Fruit fly (Drosophila melanogaster) whole organism, embryonic: ENCODE data around the gene gNacalpha.
A peak's percentile ranks its signal among the peaks of the same experiment; 100 is the strongest.

Experiments
- Adf1 ChIP-seq: fragments of 200-800 bp; sonication (Bioruptor generic); IDR thresholded peaks from 2 replicates; pipeline ENCODE4 v1.3.6; 2022; ENCODE audit warnings: missing biosample characterization, missing genetic modification characterization
- Asciz ChIP-seq: fragments of 200-800 bp; sonication (Bioruptor generic); optimal IDR thresholded peaks from 2 replicates; lab custom pipeline; 2017; ENCODE audit warnings: missing biosample characterization, mild to moderate bottlenecking, missing genetic modification characterization, missing genetic modification reagents
- Atf-2 ChIP-seq: fragments of 200-800 bp; sonication (Bioruptor generic); optimal IDR thresholded peaks from 2 replicates; lab custom pipeline; 2016; ENCODE audit warnings: missing biosample characterization, missing genetic modification characterization
- Bgb ChIP-seq: fragments of 200-800 bp; sonication (Bioruptor generic); IDR thresholded peaks from 2 replicates; pipeline ENCODE4 v1.3.6; 2022; ENCODE audit warnings: missing biosample characterization, missing genetic modification characterization; ENCODE audit not compliant: partially characterized antibody
- CG10431 ChIP-seq: fragments of 200-800 bp; sonication (Bioruptor generic); optimal IDR thresholded peaks from 3 replicates; lab custom pipeline; 2018; ENCODE audit warnings: missing biosample characterization, mild to moderate bottlenecking, missing genetic modification characterization
- CG12659 ChIP-seq: fragments of 200-800 bp; sonication (Bioruptor generic); optimal IDR thresholded peaks from 3 replicates; lab custom pipeline; 2017; ENCODE audit warnings: mild to moderate bottlenecking, missing biosample characterization, missing genetic modification reagents, missing genetic modification characterization
- CG13287 ChIP-seq: fragments of 200-800 bp; sonication (Bioruptor generic); IDR thresholded peaks from 2 replicates; pipeline ENCODE4 v1.3.6; 2022; ENCODE audit warnings: missing biosample characterization, missing genetic modification characterization; ENCODE audit not compliant: partially characterized antibody
- CG14050 ChIP-seq: fragments of 200-800 bp; sonication (Bioruptor generic); IDR thresholded peaks from 3 replicates; pipeline ENCODE4 v1.3.6; 2022; ENCODE audit warnings: missing biosample characterization, missing genetic modification characterization
- CG15514 ChIP-seq: fragments of 200-800 bp; sonication (Bioruptor generic); optimal IDR thresholded peaks from 3 replicates; lab custom pipeline; 2017; ENCODE audit warnings: missing biosample characterization, missing genetic modification characterization, mild to moderate bottlenecking, moderate library complexity, missing genetic modification reagents
- CG1647 ChIP-seq: fragments of 200-800 bp; sonication (Bioruptor generic); optimal IDR thresholded peaks from 3 replicates; lab custom pipeline; 2016; ENCODE audit warnings: missing biosample characterization, missing genetic modification characterization
- CG16863 ChIP-seq: fragments of 200-800 bp; sonication (Bioruptor generic); optimal IDR thresholded peaks from 3 replicates; lab custom pipeline; 2016; ENCODE audit warnings: missing biosample characterization, missing genetic modification characterization
- CG17829 ChIP-seq: fragments of 200-800 bp; optimal IDR thresholded peaks from 2 replicates; lab custom pipeline; 2019; ENCODE audit warnings: missing biosample characterization, mild to moderate bottlenecking, missing genetic modification characterization, moderate library complexity
- CG2116 ChIP-seq: fragments of 200-800 bp; sonication (Bioruptor generic); optimal IDR thresholded peaks from 3 replicates; lab custom pipeline; 2018; ENCODE audit warnings: missing biosample characterization, mild to moderate bottlenecking, missing genetic modification characterization
- CG7963 ChIP-seq: fragments of 200-800 bp; sonication (Bioruptor generic); IDR thresholded peaks from 3 replicates; pipeline ENCODE4 v1.3.6; 2022; ENCODE audit warnings: missing biosample characterization, missing genetic modification characterization; ENCODE audit not compliant: partially characterized antibody
- CG8924 ChIP-seq: fragments of 200-800 bp; optimal IDR thresholded peaks from 3 replicates; lab custom pipeline; 2019; ENCODE audit warnings: missing biosample characterization, mild to moderate bottlenecking, missing genetic modification characterization, moderate library complexity
- CG8944 ChIP-seq: fragments of 200-800 bp; sonication (Bioruptor generic); optimal IDR thresholded peaks from 3 replicates; lab custom pipeline; 2016; ENCODE audit warnings: missing biosample characterization, missing genetic modification characterization
- CG9609 ChIP-seq: fragments of 200-800 bp; sonication (Bioruptor generic); optimal IDR thresholded peaks from 3 replicates; lab custom pipeline; 2016; ENCODE audit warnings: missing biosample characterization, missing genetic modification characterization
- CG9797 ChIP-seq: fragments of 200-800 bp; sonication (Bioruptor generic); optimal IDR thresholded peaks from 3 replicates; lab custom pipeline; 2018; ENCODE audit warnings: missing biosample characterization, mild to moderate bottlenecking, missing genetic modification characterization
- CG9817 ChIP-seq: fragments of 200-800 bp; sonication (Bioruptor generic); optimal IDR thresholded peaks from 2 replicates; lab custom pipeline; 2018; ENCODE audit warnings: missing biosample characterization, mild to moderate bottlenecking, missing genetic modification characterization, moderate library complexity
- Chrac-16 ChIP-seq: fragments of 200-800 bp; sonication (Bioruptor generic); optimal IDR thresholded peaks from 3 replicates; lab custom pipeline; 2016; ENCODE audit warnings: missing biosample characterization, missing genetic modification characterization
- Dad ChIP-seq: fragments of 200-800 bp; sonication (Bioruptor generic); optimal IDR thresholded peaks from 3 replicates; lab custom pipeline; 2016; ENCODE audit warnings: missing biosample characterization, missing genetic modification characterization
- ERR ChIP-seq: fragments of 200-800 bp; sonication (Bioruptor generic); optimal IDR thresholded peaks from 2 replicates; lab custom pipeline; 2016; ENCODE audit warnings: missing biosample characterization, missing genetic modification characterization
- H2.0 ChIP-seq: fragments of 200-800 bp; sonication (Bioruptor generic); IDR thresholded peaks from 2 replicates; pipeline ENCODE4 v1.3.6; 2022; ENCODE audit warnings: missing biosample characterization, missing genetic modification characterization
- MBD-R2 ChIP-seq: fragments of 200-800 bp; sonication (Bioruptor generic); IDR thresholded peaks from 2 replicates; pipeline ENCODE4 v1.3.6; 2022; ENCODE audit warnings: missing biosample characterization, missing genetic modification characterization
- NFAT ChIP-seq: fragments of 200-800 bp; sonication (Bioruptor generic); IDR thresholded peaks from 2 replicates; pipeline ENCODE4 v1.3.6; 2022; ENCODE audit warnings: missing biosample characterization, missing genetic modification characterization
- Scr ChIP-seq: fragments of 200-800 bp; sonication (Bioruptor generic); IDR thresholded peaks from 2 replicates; pipeline ENCODE4 v1.3.6; 2022; ENCODE audit warnings: missing biosample characterization, missing genetic modification characterization; ENCODE audit not compliant: partially characterized antibody
- Sry-β ChIP-seq: fragments of 200-800 bp; sonication (Bioruptor generic); optimal IDR thresholded peaks from 2 replicates; lab custom pipeline; 2018; ENCODE audit warnings: missing biosample characterization, mild to moderate bottlenecking, missing genetic modification characterization, moderate library complexity
- Ssrp ChIP-seq: fragments of 200-800 bp; sonication (Bioruptor generic); optimal IDR thresholded peaks from 2 replicates; lab custom pipeline; 2018; ENCODE audit warnings: missing biosample characterization, mild to moderate bottlenecking, missing genetic modification characterization, moderate library complexity
- cad ChIP-seq: fragments of >200 bp; optimal IDR thresholded peaks from 2 replicates; lab custom pipeline; 2017; ENCODE audit warnings: missing biosample characterization, missing genetic modification characterization
- cwo ChIP-seq: fragments of 200-800 bp; sonication (Bioruptor generic); optimal IDR thresholded peaks from 3 replicates; lab custom pipeline; 2017; ENCODE audit warnings: missing biosample characterization, missing genetic modification characterization, mild to moderate bottlenecking, moderate library complexity, missing genetic modification reagents
- dan ChIP-seq: fragments of 200-800 bp; sonication (Bioruptor generic); IDR thresholded peaks from 2 replicates; pipeline ENCODE4 v1.3.6; 2022; ENCODE audit warnings: missing biosample characterization, missing genetic modification characterization
- esg ChIP-seq: fragments of 200-800 bp; sonication (Bioruptor generic); conservative IDR thresholded peaks from 2 replicates; pipeline ENCODE4 v1.3.6; 2022; ENCODE audit warnings: missing biosample characterization, missing genetic modification characterization
- eve ChIP-seq, 2 experiments: fragments of >200 bp; optimal IDR thresholded peaks; 2 replicates each; lab custom pipeline; 2017; ENCODE audit warnings: missing biosample characterization in 2 of 2, missing genetic modification characterization in 2 of 2
- exex ChIP-seq: fragments of 200-800 bp; sonication (Bioruptor generic); optimal IDR thresholded peaks from 4 replicates; lab custom pipeline; 2018; ENCODE audit warnings: missing biosample characterization, mild to moderate bottlenecking, missing genetic modification characterization, moderate library complexity
- fd3F ChIP-seq: fragments of 200-800 bp; sonication (Bioruptor generic); optimal IDR thresholded peaks from 2 replicates; lab custom pipeline; 2018; ENCODE audit warnings: missing biosample characterization, mild to moderate bottlenecking, missing genetic modification characterization, moderate library complexity
- gro ChIP-seq: fragments of 200-800 bp; sonication (Bioruptor generic); optimal IDR thresholded peaks from 2 replicates; lab custom pipeline; 2016; ENCODE audit warnings: missing biosample characterization, missing genetic modification characterization
- hb ChIP-seq: fragments of 200-800 bp; sonication (Bioruptor generic); IDR thresholded peaks from 3 replicates; pipeline ENCODE4 v1.3.6; 2022; ENCODE audit warnings: missing biosample characterization, missing genetic modification characterization; ENCODE audit not compliant: partially characterized antibody
- klu ChIP-seq: fragments of 200-800 bp; sonication (Bioruptor generic); IDR thresholded peaks from 2 replicates; pipeline ENCODE4 v1.3.6; 2022; ENCODE audit warnings: missing biosample characterization, missing genetic modification characterization
- knrl ChIP-seq: fragments of 200-800 bp; sonication (Bioruptor generic); IDR thresholded peaks from 3 replicates; pipeline ENCODE4 v1.3.6; 2022; ENCODE audit warnings: missing biosample characterization, missing genetic modification characterization; ENCODE audit not compliant: partially characterized antibody
- luna ChIP-seq: fragments of 200-800 bp; sonication (Bioruptor generic); optimal IDR thresholded peaks from 2 replicates; lab custom pipeline; 2016; ENCODE audit warnings: missing biosample characterization, missing genetic modification characterization
- nmo ChIP-seq: fragments of 200-800 bp; sonication (Bioruptor generic); optimal IDR thresholded peaks from 2 replicates; lab custom pipeline; 2018; ENCODE audit warnings: missing biosample characterization, mild to moderate bottlenecking, missing genetic modification characterization, moderate library complexity
- oc ChIP-seq: fragments of 200-800 bp; sonication (Bioruptor generic); optimal IDR thresholded peaks from 2 replicates; lab custom pipeline; 2018; ENCODE audit warnings: missing biosample characterization, mild to moderate bottlenecking, missing genetic modification characterization, moderate library complexity
- pho ChIP-seq: fragments of 200-800 bp; sonication (Bioruptor generic); optimal IDR thresholded peaks from 2 replicates; lab custom pipeline; 2016; ENCODE audit warnings: missing biosample characterization, missing genetic modification characterization
- sens-2 ChIP-seq: fragments of 200-800 bp; sonication (Bioruptor generic); IDR thresholded peaks from 2 replicates; pipeline ENCODE4 v1.3.6; 2022; ENCODE audit warnings: missing biosample characterization, missing genetic modification characterization
- tin ChIP-seq: fragments of 200-800 bp; sonication (Bioruptor generic); optimal IDR thresholded peaks from 3 replicates; lab custom pipeline; 2016; ENCODE audit warnings: missing biosample characterization, missing genetic modification characterization
- unc-4 ChIP-seq: fragments of 200-800 bp; sonication (Bioruptor generic); IDR thresholded peaks from 2 replicates; pipeline ENCODE4 v1.3.6; 2022; ENCODE audit warnings: missing biosample characterization, missing genetic modification characterization; ENCODE audit not compliant: partially characterized antibody
- vnd ChIP-seq: fragments of 200-800 bp; sonication (Bioruptor generic); IDR thresholded peaks from 3 replicates; pipeline ENCODE4 v1.3.6; 2022; ENCODE audit warnings: missing biosample characterization, missing genetic modification characterization; ENCODE audit not compliant: partially characterized antibody
- vvl ChIP-seq: fragments of 200-800 bp; sonication (Bioruptor generic); IDR thresholded peaks from 2 replicates; pipeline ENCODE4 v1.3.6; 2022; ENCODE audit warnings: missing biosample characterization, missing genetic modification characterization
- zfh2 ChIP-seq: fragments of 200-800 bp; sonication (Bioruptor generic); optimal IDR thresholded peaks from 2 replicates; lab custom pipeline; 2016; ENCODE audit warnings: missing biosample characterization, missing genetic modification characterization

gNacalpha gene

DNA sequence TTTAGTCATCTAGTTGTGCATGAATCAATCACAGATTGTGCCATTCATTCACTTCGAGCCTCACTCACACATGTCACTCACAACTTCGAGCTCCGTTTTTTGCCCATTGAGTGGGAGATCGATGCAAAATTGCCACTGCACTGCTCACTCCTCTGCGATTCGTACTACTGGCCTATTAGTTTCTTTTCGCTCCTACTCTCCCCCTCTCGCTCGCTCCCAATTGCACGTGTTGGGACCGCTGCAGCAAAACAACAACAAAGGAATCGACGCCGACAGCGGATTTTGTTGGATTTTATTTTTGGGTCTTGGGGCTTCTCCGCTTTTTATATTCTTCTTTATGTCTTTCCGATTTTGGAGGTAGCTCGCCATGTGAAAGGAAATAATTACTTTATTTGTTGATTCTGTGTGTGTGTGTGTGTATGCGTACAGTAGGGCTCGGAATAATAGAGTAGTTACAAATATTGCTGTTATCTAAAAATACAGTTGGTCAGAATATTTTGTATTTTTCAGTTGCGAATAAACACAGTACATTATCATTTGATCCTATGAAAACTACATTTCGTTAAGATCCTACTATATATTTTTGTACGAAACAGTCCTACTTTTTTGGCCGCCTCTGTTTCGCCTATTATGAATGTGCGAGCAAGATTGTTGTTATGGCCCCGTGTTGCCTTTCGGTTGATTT lies 37.3 kb downstream of the gNacalpha start (continued):
- TF ChIP-seq knrl (GFP tag; lab: Robert Waterston, UW) = no peak
- no peak for TF ChIP-seq Adf1 (GFP tag; lab: Robert Waterston, UW)
- no peak for TF ChIP-seq hb (GFP tag; lab: Robert Waterston, UW)
- TF ChIP-seq unc-4 (GFP tag; lab: Robert Waterston, UW) = no peak
- peak; percentile 21 for TF ChIP-seq CG15514 (GFP tag; lab: Kevin White, UChicago)
- TF ChIP-seq Scr (GFP tag; lab: Robert Waterston, UW) = no peak
- peak; percentile 59 for TF ChIP-seq cwo (GFP tag; lab: Kevin White, UChicago)
- peak; percentile 75 for TF ChIP-seq tin
- peak; percentile 40 for TF ChIP-seq CG10431
- 0 out of 2 replicates have a peak, but pooled peaks have one; percentile 15 for TF ChIP-seq MBD-R2
- TF ChIP-seq CG8924 (tag; lab: Kevin White, UChicago) = peak; percentile 88
- TF ChIP-seq CG9817 (tag; lab: Kevin White, UChicago) = peak; percentile 48
- no peak for TF ChIP-seq luna (GFP tag; lab: Kevin White, UChicago)
- no peak for TF ChIP-seq Bgb (GFP tag; lab: Robert Waterston, UW)
- TF ChIP-seq sens-2 (GFP tag; lab: Robert Waterston, UW) = peak; percentile 51; the same call in 1 of the 2 replicates
- TF ChIP-seq dan (GFP tag; lab: Robert Waterston, UW) = 0 out of 2 replicates have a peak, but pooled peaks have one; percentile 5
- TF ChIP-seq CG16863 (GFP tag; lab: Kevin White, UChicago) = peak; percentile 72
- no peak for TF ChIP-seq ERR (GFP tag; lab: Kevin White, UChicago)
- TF ChIP-seq Atf-2 (GFP tag; lab: Kevin White, UChicago) = peak; percentile 62
- TF ChIP-seq cad (GFP tag; lab: Kevin White, UChicago) = no peak
- TF ChIP-seq vvl = peak; percentile 88
- peak; percentile 29 for TF ChIP-seq CG2116 (GFP tag; lab: Kevin White, UChicago)
- no peak for TF ChIP-seq CG13287
- TF ChIP-seq eve (GFP tag; optimal IDR thresholded peaks at IDR 0.05; lab: Kevin White, UChicago) = no peak
- peak; percentile 32 for TF ChIP-seq Dad (GFP tag; lab: Kevin White, UChicago)
- TF ChIP-seq Asciz (GFP tag; lab: Kevin White, UChicago) = peak; percentile 82
- TF ChIP-seq vnd (GFP tag; lab: Robert Waterston, UW) = no peak
- peak; percentile 71 for TF ChIP-seq Chrac-16 (GFP tag; lab: Kevin White, UChicago)
- TF ChIP-seq pho (GFP tag; lab: Kevin White, UChicago) = peak; percentile 55
- peak; percentile 36 for TF ChIP-seq CG8944 (GFP tag; lab: Kevin White, UChicago)
- TF ChIP-seq CG17829 (tag; lab: Kevin White, UChicago) = peak; percentile 90
- peak; percentile 78 for TF ChIP-seq esg (GFP tag; lab: Robert Waterston, UW)
- TF ChIP-seq fd3F (GFP tag; lab: Kevin White, UChicago) = peak; percentile 19
- peak; percentile 78 for TF ChIP-seq CG12659 (GFP tag; lab: Kevin White, UChicago)
- peak; percentile 88 for TF ChIP-seq oc
- no peak for TF ChIP-seq klu (GFP tag; lab: Robert Waterston, UW)
- TF ChIP-seq Ssrp (tag; lab: Kevin White, UChicago) = peak; percentile 80
- no peak for TF ChIP-seq gro (GFP tag; lab: Kevin White, UChicago)
- TF ChIP-seq CG9797 = no peak
- peak; percentile 0 for TF ChIP-seq exex
- TF ChIP-seq nmo = peak; percentile 91
- TF ChIP-seq H2.0 = peak; percentile 66
- TF ChIP-seq Sry-β (GFP tag; lab: Kevin White, UChicago) = peak; percentile 20
- TF ChIP-seq CG7963 (GFP tag; lab: Robert Waterston, UW) = no peak
- peak; percentile 61 for TF ChIP-seq CG14050 (GFP tag; lab: Robert Waterston, UW)
- TF ChIP-seq CG1647 = no peak
- no peak for TF ChIP-seq NFAT (GFP tag; lab: Robert Waterston, UW)
- peak; percentile 6 for TF ChIP-seq zfh2 (GFP tag; lab: Kevin White, UChicago)
- TF ChIP-seq CG9609 (GFP tag; lab: Kevin White, UChicago) = peak; percentile 46
